Worm (Caenorhabditis elegans): ENCODE results near the gene fln-1.

The fln-1 gene

DNA sequence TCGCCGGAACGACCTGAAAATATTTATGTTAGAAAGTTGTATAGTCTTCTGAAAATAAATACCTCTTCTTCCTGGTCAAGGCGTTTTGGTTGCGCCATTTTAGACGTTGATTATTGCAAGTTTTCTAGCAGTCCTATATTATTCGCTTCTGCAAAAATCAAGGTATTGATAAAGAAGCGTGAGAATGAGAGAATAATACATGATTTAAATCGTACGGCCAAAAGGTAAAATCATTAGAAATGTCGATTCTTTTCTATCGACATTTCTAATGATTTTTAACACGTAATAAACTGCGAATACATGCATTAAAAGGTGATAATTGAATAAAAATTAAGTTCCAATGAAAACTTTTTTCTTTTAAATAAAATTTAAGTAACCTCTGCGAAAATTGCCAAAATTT, at the start of gene fln-1:
Gene fln-1 (minus strand): TSS at position 101 of the 400 bp plus-strand sequence.
- no peak for TF ChIP-seq nhr-28 (tag; optimal IDR thresholded peaks at IDR 0.05)
- no peak for TF ChIP-seq unc-62 (GFP tag; optimal IDR thresholded peaks at IDR 0.05)
- no peak for TF ChIP-seq pqm-1 (tag; optimal IDR thresholded peaks at IDR 0.05)
- TF ChIP-seq unc-39 (tag; optimal IDR thresholded peaks at IDR 0.05): no peak
- TF ChIP-seq lin-39 (tag; optimal IDR thresholded peaks at IDR 0.05): no peak
- TF ChIP-seq nfya-1 (tag; optimal IDR thresholded peaks at IDR 0.05; ENCODE audit: insufficient read depth): no peak
- no peak for TF ChIP-seq daf-12 (tag; optimal IDR thresholded peaks at IDR 0.05)

DNA sequence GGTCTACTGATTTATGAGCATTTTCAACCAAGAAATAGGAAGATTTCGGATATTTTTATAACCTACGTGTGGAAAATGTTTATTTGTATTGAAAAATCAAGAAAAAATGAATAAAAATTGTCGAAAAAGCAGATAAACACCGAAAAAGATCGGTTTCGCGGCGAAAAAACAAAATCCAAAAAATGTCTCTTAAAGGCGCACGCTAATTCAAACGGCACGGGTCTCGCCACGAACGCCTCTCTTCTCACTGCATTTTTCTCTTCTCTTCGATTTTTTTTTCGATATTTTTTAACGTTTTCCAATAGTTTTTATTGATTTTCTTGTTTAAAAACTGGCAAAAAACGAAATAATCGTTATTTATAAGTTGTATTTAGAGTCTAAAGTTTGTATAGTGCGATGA, 49.7 kb upstream of the fln-1 start:
- TF ChIP-seq fkh-2 (tag; optimal IDR thresholded peaks at IDR 0.05): no peak
- no peak for TF ChIP-seq elt-3 (tag; optimal IDR thresholded peaks at IDR 0.05)
- no peak for TF ChIP-seq daf-12 (tag; optimal IDR thresholded peaks at IDR 0.05)
- TF ChIP-seq nhr-12 (tag; optimal IDR thresholded peaks at IDR 0.05): no peak
- TF ChIP-seq mdl-1 (tag; optimal IDR thresholded peaks at IDR 0.05): no peak
- TF ChIP-seq snpc-4 (tag; optimal IDR thresholded peaks at IDR 0.05): no peak
- peak; percentile 39 for TF ChIP-seq lin-39 (tag; optimal IDR thresholded peaks at IDR 0.05)
- no peak for TF ChIP-seq nhr-67 (tag; optimal IDR thresholded peaks at IDR 0.05)
- TF ChIP-seq lin-15B (tag; optimal IDR thresholded peaks at IDR 0.05): peak; percentile 72
- TF ChIP-seq elt-1 (tag; optimal IDR thresholded peaks at IDR 0.05): no peak
- peak; percentile 59 for TF ChIP-seq nhr-23 (tag; optimal IDR thresholded peaks at IDR 0.05)
- no peak for TF ChIP-seq pha-4 (tag; optimal IDR thresholded peaks at IDR 0.05)
- no peak for TF ChIP-seq ama-1 (optimal IDR thresholded peaks at IDR 0.05)
- no peak for TF ChIP-seq tbx-2 (tag; optimal IDR thresholded peaks at IDR 0.05)
- TF ChIP-seq ztf-4 (tag; optimal IDR thresholded peaks at IDR 0.05): no peak
- TF ChIP-seq nhr-25 (tag; optimal IDR thresholded peaks at IDR 0.05): no peak
- TF ChIP-seq sea-2 (GFP tag; optimal IDR thresholded peaks at IDR 0.05): no peak
- TF ChIP-seq hmg-11 (tag; optimal IDR thresholded peaks at IDR 0.05): peak; percentile 60
- no peak for TF ChIP-seq fos-1 (tag; optimal IDR thresholded peaks at IDR 0.05)
- no peak for TF ChIP-seq nhr-77 (tag; optimal IDR thresholded peaks at IDR 0.05)
- no peak for TF ChIP-seq ceh-16 (tag; optimal IDR thresholded peaks at IDR 0.05)
- peak; percentile 3 for TF ChIP-seq elt-2 (tag; optimal IDR thresholded peaks at IDR 0.05)
- TF ChIP-seq unc-39 (tag; optimal IDR thresholded peaks at IDR 0.05): no peak
- TF ChIP-seq ceh-28 (tag; optimal IDR thresholded peaks at IDR 0.05): peak; percentile 32
- TF ChIP-seq ceh-9 (tag; optimal IDR thresholded peaks at IDR 0.05): no peak
- TF ChIP-seq ZK546.5 (tag; optimal IDR thresholded peaks at IDR 0.05): no peak
- TF ChIP-seq nfya-1 (tag; optimal IDR thresholded peaks at IDR 0.05; ENCODE audit: insufficient read depth): peak; percentile 73
- TF ChIP-seq lsy-12 (tag; optimal IDR thresholded peaks at IDR 0.05): no peak
- no peak for TF ChIP-seq zag-1 (tag; optimal IDR thresholded peaks at IDR 0.05)
- no peak for TF ChIP-seq aly-2 (tag; optimal IDR thresholded peaks at IDR 0.05)
- no peak for TF ChIP-seq unc-62 (GFP tag; optimal IDR thresholded peaks at IDR 0.05)
- TF ChIP-seq nhr-76 (tag; optimal IDR thresholded peaks at IDR 0.05): no peak

DNA sequence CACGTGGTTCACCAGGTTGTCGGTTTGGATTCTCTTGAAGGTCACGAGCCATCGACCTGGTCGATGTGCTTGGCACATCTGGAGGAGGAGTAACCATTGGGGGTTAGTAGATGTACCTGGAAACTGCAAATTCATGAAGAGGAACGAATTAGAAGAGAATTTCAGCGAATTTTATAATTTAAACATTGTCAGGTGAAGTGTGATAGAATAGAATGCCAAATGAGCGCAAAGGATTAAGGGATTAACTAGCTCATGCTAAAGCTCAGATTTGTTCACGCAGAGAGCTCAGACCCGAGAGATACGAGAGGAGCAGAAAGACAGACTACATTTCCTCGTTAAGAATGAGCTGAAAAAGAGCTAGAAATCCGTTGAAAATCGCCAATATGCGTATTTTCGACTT, 49.2 kb upstream of the fln-1 start, which contains the start of gene daf-18:
Gene daf-18 (minus strand): TSS at position 126 of the 400 bp plus-strand sequence.
- TF ChIP-seq nhr-43 (tag; optimal IDR thresholded peaks at IDR 0.05; ENCODE audit: poor library complexity, severe bottlenecking) (no peak), snpc-4 (tag; optimal IDR thresholded peaks at IDR 0.05) (no peak), pha-4 (tag; optimal IDR thresholded peaks at IDR 0.05) (no peak)

DNA sequence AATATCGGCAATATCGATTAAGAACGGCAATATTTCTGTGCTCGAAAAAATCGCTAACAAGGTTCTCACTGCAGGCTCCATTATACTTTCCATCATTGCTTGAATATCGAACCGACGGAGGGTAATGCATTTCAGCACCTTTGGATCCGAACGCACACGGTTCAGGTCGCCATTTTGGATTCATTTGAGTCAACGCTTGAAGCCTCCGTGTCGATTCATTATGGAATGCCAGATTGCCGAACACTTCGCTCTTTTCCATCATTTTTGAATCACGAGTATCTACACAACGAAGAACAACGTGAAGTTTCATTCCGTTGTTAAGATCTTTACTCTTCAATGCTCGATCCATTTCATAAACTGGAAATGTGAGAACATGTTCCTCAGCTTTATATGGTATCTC, 46.3 kb upstream of the fln-1 start:
- TF ChIP-seq fkh-2 (tag; optimal IDR thresholded peaks at IDR 0.05) (no peak), tbx-2 (tag; optimal IDR thresholded peaks at IDR 0.05) (no peak), nhr-77 (tag; optimal IDR thresholded peaks at IDR 0.05) (no peak), elt-1 (tag; optimal IDR thresholded peaks at IDR 0.05) (no peak), daf-12 (tag; optimal IDR thresholded peaks at IDR 0.05) (no peak), elt-2 (tag; optimal IDR thresholded peaks at IDR 0.05) (no peak), ceh-28 (tag; optimal IDR thresholded peaks at IDR 0.05) (no peak), nhr-25 (tag; optimal IDR thresholded peaks at IDR 0.05) (no peak), ZK546.5 (tag; optimal IDR thresholded peaks at IDR 0.05) (no peak)

DNA sequence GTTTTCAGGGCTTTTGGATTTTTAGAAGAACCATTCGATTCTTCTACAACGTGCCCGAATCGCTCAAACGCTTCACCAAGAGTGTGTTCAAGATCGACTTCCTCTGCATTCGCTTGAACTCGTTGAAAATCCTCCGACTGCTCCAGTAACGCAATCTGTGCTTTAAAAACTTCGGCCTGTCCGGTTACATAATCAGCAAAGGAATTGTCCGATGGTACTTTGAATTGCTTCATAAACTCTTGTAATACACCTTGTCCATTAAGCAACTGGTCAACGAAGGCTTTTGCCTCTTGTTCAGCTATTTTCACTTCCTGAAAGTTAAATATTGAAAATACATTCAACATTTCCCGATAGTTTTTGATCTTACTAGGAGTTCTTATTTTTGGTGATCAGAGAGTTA, 44.9 kb upstream of the fln-1 start:
- TF ChIP-seq nhr-23 (tag; optimal IDR thresholded peaks at IDR 0.05): no peak
- TF ChIP-seq ceh-16 (tag; optimal IDR thresholded peaks at IDR 0.05): no peak
- TF ChIP-seq ztf-11 (tag; optimal IDR thresholded peaks at IDR 0.05): no peak
- TF ChIP-seq eor-1 (tag; optimal IDR thresholded peaks at IDR 0.05): no peak
